Worm (Caenorhabditis elegans): ENCODE data around the gene H10E21.1.

- TF ChIP-seq sptf-1 (tag; optimal IDR thresholded peaks at IDR 0.05) (no peak), M03D4.4 (tag; optimal IDR thresholded peaks at IDR 0.05) (no peak), elt-3 (tag; optimal IDR thresholded peaks at IDR 0.05) (no peak), pha-4 (tag; optimal IDR thresholded peaks at IDR 0.05) (no peak), lsy-2 (tag; optimal IDR thresholded peaks at IDR 0.05) (no peak), unc-39 (tag; optimal IDR thresholded peaks at IDR 0.05) (no peak), nhr-28 (tag; optimal IDR thresholded peaks at IDR 0.05) (no peak), ztf-11 (tag; optimal IDR thresholded peaks at IDR 0.05) (no peak), elt-1 (tag; optimal IDR thresholded peaks at IDR 0.05; ENCODE audit: borderline replicate concordance, insufficient read depth) (no peak)
Observed at ce11 chrIII:61045-61444, 45.5 kb downstream of the H10E21.1 start, which contains the start of gene btb-5.

Measured in whole organism, mixed stage, embryonic.